Worm (Caenorhabditis elegans): Measurements from ENCODE around the gene srx-45.

- TF ChIP-seq med-1 (GFP tag; optimal IDR thresholded peaks at IDR 0.05; ENCODE audit: insufficient read depth) (no peak), cog-1 (tag; optimal IDR thresholded peaks at IDR 0.05) (no peak)
Observed at ce11 chrIII:9355412-9355969, 49.0 kb upstream of the srx-45 start, which contains the start of gene chtb-1.

Data from whole organism, midembryonic.